Fruit fly (Drosophila melanogaster): ENCODE data around the gene santa-maria.

Gene santa-maria

DNA sequence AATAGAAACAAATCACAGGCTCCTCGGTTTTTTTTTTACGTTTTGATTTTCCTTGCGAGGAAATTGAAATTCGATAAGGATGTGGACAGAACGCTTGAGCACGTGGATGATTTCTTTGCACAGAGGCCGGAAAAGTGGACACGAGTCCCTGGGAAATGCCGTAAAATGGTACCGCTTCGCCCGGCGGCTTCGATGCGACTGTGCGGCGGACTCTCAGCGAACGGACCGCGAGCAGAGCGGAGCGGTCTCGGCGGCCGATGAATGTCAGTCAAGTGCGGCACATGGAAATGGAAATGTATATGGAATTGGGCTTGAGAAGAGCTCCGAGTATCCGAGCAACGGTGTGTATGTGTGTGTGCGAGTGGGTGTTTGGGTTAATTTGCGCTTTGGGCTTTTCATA is at the start of gene santa-maria:
Gene santa-maria, minus strand, starts transcription at position 279 of the 400 bp plus-strand sequence.
- no peak for TF ChIP-seq CG8478 (optimal IDR thresholded peaks at IDR 0.05)
- TF ChIP-seq CTCF (optimal IDR thresholded peaks at IDR 0.05), result no peak

DNA sequence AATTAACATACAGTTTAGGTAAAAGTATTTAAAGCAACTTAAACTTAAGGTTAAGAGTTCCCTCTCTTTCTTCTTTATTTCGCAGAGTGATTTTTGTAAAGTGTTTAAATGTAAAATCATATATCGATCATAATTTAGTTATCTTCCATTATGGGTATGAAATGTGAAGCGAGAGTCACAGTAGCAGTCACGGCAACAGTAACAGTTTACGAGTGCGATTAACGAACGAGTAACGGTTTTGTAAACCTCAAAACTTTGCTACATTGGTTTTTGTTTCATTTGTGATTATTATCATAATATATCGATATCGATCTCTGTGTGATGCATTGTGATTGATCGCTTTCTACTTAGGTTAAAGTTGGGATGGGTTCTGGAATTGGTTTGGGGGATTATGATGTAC is 47.2 kb upstream of the santa-maria start:
- TF ChIP-seq CG8478 (optimal IDR thresholded peaks at IDR 0.05), result no peak
- TF ChIP-seq CTCF (optimal IDR thresholded peaks at IDR 0.05), result no peak

DNA sequence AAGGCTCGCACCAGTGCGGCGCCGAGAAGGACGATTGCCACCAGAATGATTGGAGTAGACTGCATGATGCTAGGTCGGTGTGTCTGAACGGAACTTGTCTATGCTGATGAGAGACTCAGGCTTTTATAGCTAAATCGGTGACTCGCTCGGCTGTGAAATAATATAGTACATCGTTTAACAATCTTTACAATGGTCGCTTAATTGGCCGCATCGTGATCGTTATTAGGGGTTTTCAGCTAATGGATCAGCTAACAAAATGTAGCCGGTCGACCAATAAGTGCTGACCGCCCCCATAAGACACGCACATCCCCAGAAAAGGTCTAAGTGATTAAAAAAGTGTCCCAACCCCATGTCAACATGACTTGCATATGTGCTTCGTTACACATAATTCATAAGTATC is 46.2 kb upstream of the santa-maria start, which contains the start of gene Obp28a:
Gene Obp28a, minus strand, starts transcription at position 101 of the 400 bp plus-strand sequence.
- TF ChIP-seq CG8478 (optimal IDR thresholded peaks at IDR 0.05), result no peak
- TF ChIP-seq CTCF (optimal IDR thresholded peaks at IDR 0.05), result no peak

DNA sequence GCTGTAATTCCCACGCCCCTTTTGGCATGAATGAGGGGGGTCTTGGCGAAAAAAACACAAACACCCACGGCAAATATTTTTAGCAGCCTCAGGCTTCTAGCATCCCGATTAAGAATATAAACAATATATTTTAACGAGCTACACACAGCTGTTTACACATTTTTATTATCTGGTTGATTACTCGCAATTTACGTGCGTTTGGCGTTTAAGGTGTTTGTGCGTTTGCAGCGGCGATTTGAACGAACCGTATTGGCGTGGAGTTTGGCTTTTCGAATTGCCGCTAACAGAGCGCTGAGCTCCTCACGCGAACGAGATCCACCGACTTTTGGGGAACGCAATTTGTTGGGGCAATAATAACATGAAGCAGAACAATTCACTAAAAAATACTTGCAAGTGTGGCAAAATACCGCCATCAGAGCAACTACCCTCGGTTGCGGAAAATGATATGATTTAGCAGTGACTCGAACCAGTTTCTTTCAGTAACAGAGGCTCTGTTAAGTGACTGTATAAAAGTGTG is 45.0 kb upstream of the santa-maria start, which contains the start of gene Ziz:
Gene Ziz, minus strand, starts transcription at position 321 of the 517 bp plus-strand sequence.
- TF ChIP-seq CTCF (optimal IDR thresholded peaks at IDR 0.05) (peak; percentile 63 to 74), CG8478 (optimal IDR thresholded peaks at IDR 0.05) (no peak)

DNA sequence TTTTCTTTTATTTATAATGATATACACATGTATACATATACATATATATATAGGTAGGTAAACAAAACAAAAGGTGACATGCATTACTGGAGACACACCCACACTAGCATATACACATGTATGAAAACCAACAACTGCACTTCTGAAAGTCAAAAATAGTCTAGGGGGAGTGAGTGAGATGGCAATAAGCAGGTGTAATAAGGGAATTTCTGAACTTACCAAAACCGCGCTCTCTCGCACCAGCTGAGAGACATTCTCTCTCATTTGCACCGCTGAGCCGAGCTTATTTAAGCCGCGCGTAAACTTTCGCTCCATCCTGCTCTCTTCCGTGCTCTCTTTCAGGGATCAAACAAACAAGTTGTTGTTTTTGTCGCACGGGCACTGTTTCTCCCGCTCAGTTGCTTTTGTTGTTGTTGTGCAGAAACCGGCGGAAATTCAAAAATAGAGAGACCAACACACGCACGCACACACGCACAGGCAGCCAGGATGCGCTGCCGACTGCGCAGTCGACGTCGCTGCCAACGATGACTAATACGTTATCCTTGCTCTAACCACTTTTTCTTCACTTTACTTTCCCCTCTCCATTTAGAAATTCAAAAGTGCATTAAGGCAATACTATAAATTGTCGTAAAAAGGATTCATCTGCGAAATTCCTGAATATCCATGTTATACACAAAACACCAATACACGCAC is 44.4 kb upstream of the santa-maria start:
- TF ChIP-seq CTCF (optimal IDR thresholded peaks at IDR 0.05) (no peak), CG8478 (optimal IDR thresholded peaks at IDR 0.05) (no peak)

DNA sequence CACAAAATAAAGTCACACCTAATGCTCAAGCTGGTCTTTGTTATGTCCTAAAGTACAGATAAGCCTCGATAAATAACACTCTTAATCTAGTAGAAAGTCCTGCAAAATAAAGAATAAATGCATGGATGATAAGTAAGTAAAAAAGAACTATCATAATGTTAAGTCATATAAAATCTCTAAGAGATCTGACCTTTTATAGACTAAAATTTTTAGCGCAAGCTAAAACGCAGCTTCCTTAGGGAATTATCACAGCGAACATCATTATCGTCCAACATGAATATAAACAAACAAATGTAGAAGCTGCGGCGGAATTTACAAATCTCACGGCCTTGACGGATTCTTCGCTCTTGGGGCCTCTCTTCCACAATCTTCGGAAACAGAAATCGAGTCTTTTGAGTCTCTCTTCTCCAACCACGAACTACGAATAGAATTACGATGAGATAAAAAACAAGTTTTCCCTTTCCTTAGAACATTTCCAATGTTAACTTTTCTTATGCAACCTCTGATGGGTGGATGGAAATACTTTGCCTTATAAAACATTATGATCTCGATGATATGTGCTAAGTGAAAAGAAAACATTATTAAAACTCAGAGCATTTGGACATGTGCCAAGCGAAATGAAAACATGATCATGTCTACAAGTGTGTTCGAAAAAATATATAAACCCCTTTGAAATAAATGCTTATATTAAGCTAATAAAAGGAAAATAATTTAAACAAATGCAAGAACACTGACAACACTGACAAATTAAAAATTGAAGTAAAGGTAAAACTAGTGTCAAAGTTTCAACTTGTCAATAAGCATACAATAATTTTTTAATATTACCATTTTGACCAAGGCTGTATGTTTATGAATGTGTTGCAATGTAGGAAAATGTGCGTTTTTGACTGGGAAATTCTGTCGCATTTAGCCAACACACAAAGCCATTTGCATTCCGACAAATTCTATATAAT is 43.6 kb upstream of the santa-maria start:
- no peak for TF ChIP-seq CTCF (optimal IDR thresholded peaks at IDR 0.05)
- no peak for TF ChIP-seq CG8478 (optimal IDR thresholded peaks at IDR 0.05)

DNA sequence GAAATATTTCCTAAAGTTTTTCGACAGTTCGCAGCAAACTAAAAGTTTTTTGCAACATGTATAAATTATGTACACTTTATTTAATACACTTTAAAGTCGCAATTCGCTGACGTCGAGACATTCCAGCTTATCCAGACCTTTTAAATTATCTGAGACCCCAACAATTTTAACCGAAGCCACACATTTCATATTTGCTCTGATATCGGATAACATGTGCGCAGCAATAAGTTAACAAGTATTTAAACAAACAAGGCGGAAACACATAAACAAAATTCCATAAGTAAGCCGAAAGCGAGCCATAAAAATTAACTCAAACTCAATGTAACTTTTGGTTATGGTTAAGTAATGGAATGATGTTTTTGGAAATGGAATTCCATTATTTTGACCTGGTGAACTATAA is 42.4 kb upstream of the santa-maria start:
- TF ChIP-seq CG8478 (optimal IDR thresholded peaks at IDR 0.05) (no peak), CTCF (optimal IDR thresholded peaks at IDR 0.05) (no peak)

DNA sequence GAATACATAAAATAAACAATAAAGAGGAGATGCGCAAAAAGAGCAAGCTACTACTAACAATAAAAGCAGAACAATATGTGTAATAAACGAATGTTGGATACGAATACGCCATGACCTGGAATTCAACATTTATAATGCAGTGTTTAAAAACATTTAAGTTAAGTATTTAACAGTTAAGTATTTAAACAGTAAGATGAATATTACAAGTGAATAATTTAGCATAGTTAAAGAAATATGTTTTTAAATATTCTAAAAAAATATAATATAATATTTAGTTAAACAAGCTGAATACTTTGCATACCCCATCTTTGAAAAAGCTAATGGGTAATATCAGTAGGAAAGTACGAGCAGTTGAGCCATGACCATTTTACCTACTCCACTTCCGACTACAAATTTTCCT is 41.5 kb upstream of the santa-maria start:
- TF ChIP-seq CTCF (optimal IDR thresholded peaks at IDR 0.05) (no peak), CG8478 (optimal IDR thresholded peaks at IDR 0.05) (no peak)

DNA sequence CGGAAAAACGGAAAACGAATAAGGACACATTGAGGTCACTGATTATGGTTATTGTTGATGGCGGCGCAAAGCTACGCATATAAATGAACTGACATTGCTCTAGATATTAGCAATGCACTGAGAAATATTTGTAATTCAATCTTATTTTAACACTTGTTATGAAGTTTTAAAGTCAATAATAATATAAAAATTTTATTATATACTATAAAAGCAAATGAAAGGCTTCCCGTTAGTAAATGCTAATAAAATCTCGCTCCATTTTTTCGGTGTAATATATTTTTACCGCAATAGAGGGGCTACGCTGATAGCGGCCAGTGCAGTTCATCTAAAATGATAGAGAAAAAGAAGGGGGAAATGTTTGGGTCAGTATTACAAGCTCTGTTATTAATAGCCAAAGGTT is 40.9 kb upstream of the santa-maria start:
- TF ChIP-seq CTCF (optimal IDR thresholded peaks at IDR 0.05) (no peak), CG8478 (optimal IDR thresholded peaks at IDR 0.05) (no peak)

DNA sequence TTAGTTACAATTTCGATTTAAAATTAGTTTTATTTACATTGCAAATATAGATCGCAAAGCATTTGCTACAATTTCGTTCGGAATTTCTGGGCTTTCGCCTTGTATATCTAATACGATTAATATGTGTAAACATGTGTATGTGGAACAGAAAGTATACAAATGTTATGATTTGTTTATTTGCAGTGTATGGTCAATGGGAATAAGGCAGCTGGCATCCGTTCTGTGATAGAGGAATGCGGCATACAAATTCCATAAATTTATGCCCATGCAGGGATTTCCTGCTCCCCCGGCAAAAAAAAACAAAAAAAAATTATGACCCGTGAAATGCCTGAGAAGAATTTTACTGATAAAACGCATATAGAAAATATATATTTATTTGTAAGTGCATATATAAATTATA is 35.2 kb upstream of the santa-maria start:
- no peak for TF ChIP-seq CG8478 (optimal IDR thresholded peaks at IDR 0.05)
- TF ChIP-seq CTCF (optimal IDR thresholded peaks at IDR 0.05), result no peak

DNA sequence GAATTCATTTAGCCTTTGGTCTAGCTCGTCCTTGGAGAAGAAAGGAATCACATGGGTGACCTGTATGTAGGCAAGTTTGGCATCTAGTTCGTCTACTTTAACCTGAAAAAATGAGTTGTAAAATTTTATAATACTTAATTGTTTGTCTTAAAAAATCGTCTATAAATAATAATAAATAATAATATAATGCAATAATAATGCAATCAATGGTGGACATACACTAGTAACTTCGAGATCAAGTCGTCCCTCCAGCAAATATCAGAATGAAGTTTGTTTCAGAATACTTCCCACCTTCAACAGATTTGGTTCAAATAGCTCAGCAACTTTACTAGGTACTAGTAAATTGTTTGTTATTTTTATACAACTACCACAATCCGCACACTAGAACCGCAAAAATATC is 23.4 kb upstream of the santa-maria start, which contains the start of gene CG6441:
Gene CG6441, plus strand, starts transcription at position 301 of the 400 bp plus-strand sequence.
- no peak for TF ChIP-seq CTCF (optimal IDR thresholded peaks at IDR 0.05)
- no peak for TF ChIP-seq CG8478 (optimal IDR thresholded peaks at IDR 0.05)

DNA sequence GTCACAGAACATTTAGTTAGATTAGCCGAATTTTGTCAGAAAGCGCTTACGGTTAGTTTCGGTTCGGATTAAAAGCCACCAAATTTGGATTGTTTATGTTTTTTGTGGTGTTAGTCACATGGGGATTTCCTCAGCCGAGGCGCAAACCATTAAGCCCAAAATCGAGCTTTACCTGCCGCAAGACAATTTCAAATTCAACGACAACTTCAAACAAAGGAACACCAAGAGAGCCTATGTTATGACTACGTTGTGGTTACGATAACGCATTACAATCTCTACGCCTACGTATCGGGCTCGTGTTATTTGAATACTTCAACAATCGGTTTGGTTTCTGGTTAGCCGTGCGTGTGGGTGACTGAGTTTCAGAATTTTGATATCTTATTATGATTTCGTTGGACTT is 22.2 kb upstream of the santa-maria start:
- TF ChIP-seq CTCF (optimal IDR thresholded peaks at IDR 0.05) (no peak), CG8478 (optimal IDR thresholded peaks at IDR 0.05) (no peak)

DNA sequence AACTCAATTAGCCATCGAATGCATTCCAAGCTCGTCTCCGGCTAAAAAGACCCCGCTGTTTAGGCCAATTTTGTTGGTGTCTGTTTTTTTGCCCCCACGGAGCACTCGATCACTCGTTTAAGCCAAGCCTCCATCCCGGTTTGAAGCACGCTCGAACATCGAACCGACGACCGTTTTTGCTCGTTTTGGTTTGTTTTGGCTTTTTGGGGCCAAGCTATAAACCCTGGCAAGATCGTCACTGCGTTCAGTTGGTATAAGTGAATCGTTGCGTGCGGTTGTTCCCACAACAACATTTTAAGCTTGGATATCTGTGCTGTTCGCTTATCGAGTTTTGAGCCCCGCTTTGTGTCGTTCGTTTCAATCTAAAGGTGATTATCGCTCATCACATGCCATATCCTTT is 15.3 kb upstream of the santa-maria start, which contains the start of gene CG6055:
Gene CG6055, plus strand, starts transcription at position 240 of the 400 bp plus-strand sequence.
- TF ChIP-seq CG8478 (optimal IDR thresholded peaks at IDR 0.05) (no peak), CTCF (optimal IDR thresholded peaks at IDR 0.05) (no peak)

DNA sequence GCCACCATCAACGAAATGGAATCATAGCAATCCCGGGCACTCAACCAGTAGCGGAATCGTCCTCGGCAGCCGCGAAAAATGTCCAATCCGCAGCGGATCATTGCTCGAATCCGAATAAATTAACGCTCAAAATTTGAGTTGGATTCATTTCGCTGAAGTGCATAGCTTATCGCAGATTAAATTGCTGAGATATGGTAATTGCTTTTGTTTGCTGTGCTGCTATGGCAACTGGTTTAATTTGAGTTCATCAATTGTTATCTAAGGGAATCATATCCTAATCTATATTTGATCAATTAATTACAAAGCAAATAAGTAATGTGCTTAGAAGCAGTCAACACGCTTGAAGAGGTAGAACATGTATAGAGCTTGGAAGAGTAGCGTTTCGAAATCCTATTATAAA is 11.1 kb upstream of the santa-maria start, which contains the start of gene Gr28b:
Gene Gr28b, minus strand, starts transcription at position 101 of the 400 bp plus-strand sequence.
- TF ChIP-seq CG8478 (optimal IDR thresholded peaks at IDR 0.05), result no peak
- no peak for TF ChIP-seq CTCF (optimal IDR thresholded peaks at IDR 0.05)

DNA sequence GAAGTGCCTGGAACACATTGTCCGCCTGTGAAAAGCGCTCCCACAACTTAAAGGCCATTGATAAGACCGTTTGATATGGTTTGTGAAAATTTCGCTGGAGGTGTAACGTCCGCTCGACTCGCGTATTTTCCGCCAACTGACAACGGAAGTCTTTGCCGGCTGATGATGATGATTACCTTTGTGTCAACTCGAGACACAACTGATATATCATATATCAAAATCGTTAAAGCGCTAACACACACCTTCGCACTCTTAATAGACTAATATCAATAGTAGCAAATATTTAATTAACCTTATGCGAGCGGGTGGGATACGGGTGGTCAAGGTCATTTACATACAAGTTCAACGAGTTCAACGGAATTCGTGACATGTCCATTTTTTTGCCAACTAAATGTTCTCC is 3.1 kb upstream of the santa-maria start, which contains the start of gene Gr28a:
Gene Gr28a, minus strand, starts transcription at position 101 of the 400 bp plus-strand sequence.
- TF ChIP-seq CTCF (optimal IDR thresholded peaks at IDR 0.05), result no peak
- TF ChIP-seq CG8478 (optimal IDR thresholded peaks at IDR 0.05), result no peak
